Worm (Caenorhabditis elegans) whole organism, late embryonic: ENCODE results near the gene wago-4.

Source experiments
- K02D7.2 ChIP-seq: sonication (generic microtip); optimal IDR thresholded peaks from 2 replicates; lab custom pipeline; 2017; ENCODE audit warnings: mild to moderate bottlenecking, missing genetic modification characterization, missing compliant biosample characterization
- ceh-48 ChIP-seq: sonication (generic microtip); optimal IDR thresholded peaks from 2 replicates; lab custom pipeline; 2016; ENCODE audit warnings: missing genetic modification characterization, inconsistent platforms, missing compliant biosample characterization
- che-1 ChIP-seq: sonication (generic microtip); optimal IDR thresholded peaks from 2 replicates; lab custom pipeline; 2016; ENCODE audit warnings: mild to moderate bottlenecking, missing genetic modification characterization, missing compliant biosample characterization
- hlh-6 ChIP-seq: sonication (generic microtip); optimal IDR thresholded peaks from 2 replicates; lab custom pipeline; 2016; ENCODE audit warnings: missing genotype, missing genetic modification characterization, missing compliant biosample characterization
- nhr-11 ChIP-seq: fragments of 150-350 bp; optimal IDR thresholded peaks from 2 replicates; lab custom pipeline; 2014; ENCODE audit warnings: missing biosample characterization, missing genetic modification characterization
- pqm-1 ChIP-seq: sonication (generic microtip); optimal IDR thresholded peaks from 2 replicates; lab custom pipeline; 2016; ENCODE audit warnings: missing genetic modification characterization, missing compliant biosample characterization
- tbx-2 ChIP-seq: sonication (generic microtip); optimal IDR thresholded peaks from 2 replicates; lab custom pipeline; 2016; ENCODE audit warnings: missing genetic modification characterization, missing compliant biosample characterization

DNA sequence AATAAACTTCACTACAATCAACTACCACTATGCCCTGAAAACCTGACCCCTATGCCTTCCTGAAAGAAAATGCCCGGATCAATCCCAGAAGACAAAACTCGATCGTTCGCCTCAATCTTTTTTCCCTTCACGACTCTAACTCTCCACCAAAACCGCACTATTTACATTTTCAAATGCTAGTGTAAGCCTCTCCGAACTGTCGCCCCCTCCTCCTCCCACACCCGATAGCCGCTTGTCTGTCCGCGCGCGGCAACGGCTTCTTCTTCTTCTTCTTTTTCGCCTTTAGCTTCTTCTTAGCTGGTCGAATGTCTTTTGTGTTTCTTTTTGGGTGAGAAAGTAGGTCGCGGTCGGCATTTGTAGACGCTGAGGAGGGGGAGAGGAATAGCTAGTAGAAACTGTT lies 40.9 kb downstream of the wago-4 start:
- TF ChIP-seq pqm-1 (no peak), K02D7.2 (tag; lab: Kevin White, UChicago) (no peak), ceh-48 (tag; lab: Kevin White, UChicago) (no peak), che-1 (no peak), hlh-6 (tag; lab: Kevin White, UChicago) (no peak), nhr-11 (tag; lab: Kevin White, UChicago) (no peak), tbx-2 (tag; lab: Kevin White, UChicago) (no peak)
